Worm (Caenorhabditis elegans) whole organism, L1 larva: ENCODE data around the gene sto-3.

ENCODE experiments used
- C04F5.9 ChIP-seq: sonication (generic microtip); optimal IDR thresholded peaks from 2 replicates; lab custom pipeline; 2016; ENCODE audit warnings: missing genetic modification characterization, missing compliant biosample characterization
- C16A3.4 ChIP-seq: fragments of 150-350 bp; optimal IDR thresholded peaks from 2 replicates; lab custom pipeline; 2014; ENCODE audit warnings: missing biosample characterization, missing genetic modification characterization
- C34B4.2 ChIP-seq: sonication (generic microtip); optimal IDR thresholded peaks from 2 replicates; lab custom pipeline; 2017; ENCODE audit warnings: mild to moderate bottlenecking, missing genetic modification characterization, missing compliant biosample characterization
- alr-1 ChIP-seq: fragments of 200-800 bp; sonication (Bioruptor generic); optimal IDR thresholded peaks from 2 replicates; lab custom pipeline; 2018; ENCODE audit warnings: borderline replicate concordance, mild to moderate bottlenecking, missing genetic modification characterization, missing compliant biosample characterization
- ama-1 ChIP-seq: fragments of 150-350 bp; optimal IDR thresholded peaks from 2 replicates; lab custom pipeline; 2014
- blmp-1 ChIP-seq: fragments of 150-350 bp; optimal IDR thresholded peaks from 2 replicates; lab custom pipeline; 2014; ENCODE audit warnings: missing biosample characterization, missing genetic modification characterization
- ceh-8 ChIP-seq: fragments of 200-800 bp; sonication (Bioruptor generic); optimal IDR thresholded peaks from 2 replicates; lab custom pipeline; 2018; ENCODE audit warnings: mild to moderate bottlenecking, missing genetic modification characterization, moderate library complexity, missing compliant biosample characterization
- ces-1 ChIP-seq: fragments of 150-350 bp; optimal IDR thresholded peaks from 2 replicates; lab custom pipeline; 2014; ENCODE audit warnings: missing biosample characterization, missing genetic modification reagents, missing genetic modification characterization
- dpl-1 ChIP-seq, 3 experiments: fragments of 150-350 bp in 2 of 3; sonication (generic microtip) in 1 of 3; optimal IDR thresholded peaks; 2 replicates each; lab custom pipeline; 2014 to 2017; ENCODE audit warnings: missing biosample characterization in 3 of 3, missing genetic modification characterization in 3 of 3, missing genetic modification reagents in 3 of 3
- dsc-1 ChIP-seq: sonication (generic microtip); optimal IDR thresholded peaks from 2 replicates; lab custom pipeline; 2016; ENCODE audit warnings: mild to moderate bottlenecking, missing genetic modification characterization, missing compliant biosample characterization
- egl-13 ChIP-seq: sonication (generic microtip); optimal IDR thresholded peaks from 2 replicates; lab custom pipeline; 2016; ENCODE audit warnings: missing genotype, missing genetic modification reagents, missing genetic modification characterization, missing compliant biosample characterization
- egl-27 ChIP-seq, 2 experiments: fragments of 150-350 bp in 1 of 2; sonication (generic microtip); optimal IDR thresholded peaks; 3 replicates each; lab custom pipeline; 2017 to 2018; ENCODE audit warnings: missing biosample characterization in 2 of 2, missing genetic modification characterization in 2 of 2, missing genetic modification reagents in 2 of 2
- elt-2 ChIP-seq: sonication (generic microtip); optimal IDR thresholded peaks from 2 replicates; lab custom pipeline; 2016; ENCODE audit warnings: missing genetic modification characterization, mild to moderate bottlenecking, inconsistent platforms, missing compliant biosample characterization, missing genetic modification reagents
- elt-3 ChIP-seq, 6 experiments: fragments of 150-350 bp in 1 of 6; sonication (generic microtip); optimal IDR thresholded peaks; 2 replicates each; lab custom pipeline; 2017 to 2018; ENCODE audit warnings: missing biosample characterization in 6 of 6, missing genetic modification characterization in 6 of 6, inconsistent platforms in 1 of 6
- ets-5 ChIP-seq: fragments of 200-800 bp; sonication (Bioruptor generic); IDR thresholded peaks from 2 replicates; pipeline ENCODE4 v1.3.6; 2022; ENCODE audit warnings: missing genetic modification characterization, missing compliant biosample characterization
- fos-1 ChIP-seq: fragments of 150-350 bp; optimal IDR thresholded peaks from 2 replicates; lab custom pipeline; 2014; ENCODE audit warnings: missing biosample characterization, missing genetic modification characterization
- hpl-2 ChIP-seq: fragments of 150-350 bp; optimal IDR thresholded peaks from 2 replicates; lab custom pipeline; 2014; ENCODE audit warnings: missing biosample characterization, missing genetic modification reagents, missing genetic modification characterization
- jun-1 ChIP-seq: fragments of 150-350 bp; optimal IDR thresholded peaks from 2 replicates; lab custom pipeline; 2014; ENCODE audit warnings: missing biosample characterization, missing genetic modification reagents, missing genetic modification characterization
- lin-14 ChIP-seq: fragments of 200-800 bp; sonication (Bioruptor generic); optimal IDR thresholded peaks from 2 replicates; lab custom pipeline; 2018; ENCODE audit warnings: mild to moderate bottlenecking, missing genetic modification characterization, moderate library complexity, missing compliant biosample characterization
- lin-35 ChIP-seq, 2 experiments: fragments of 150-350 bp; optimal IDR thresholded peaks; 2 replicates each; lab custom pipeline; 2014; ENCODE audit warnings: missing biosample characterization in 2 of 2, missing genetic modification characterization in 2 of 2, missing genetic modification reagents in 2 of 2
- lir-3 ChIP-seq: sonication (generic microtip); optimal IDR thresholded peaks from 2 replicates; lab custom pipeline; 2016; ENCODE audit warnings: mild to moderate bottlenecking, missing genetic modification characterization, moderate library complexity, missing compliant biosample characterization; ENCODE audit not compliant: poor library complexity
- mdl-1 ChIP-seq, 2 experiments: fragments of 150-350 bp; optimal IDR thresholded peaks; 2 replicates each; lab custom pipeline; 2014 to 2017; ENCODE audit warnings: missing biosample characterization in 2 of 2, missing genetic modification characterization in 2 of 2, inconsistent platforms in 1 of 2
- mef-2 ChIP-seq: fragments of 150-350 bp; optimal IDR thresholded peaks from 2 replicates; lab custom pipeline; 2014; ENCODE audit warnings: missing biosample characterization, missing genetic modification characterization
- mep-1 ChIP-seq: fragments of 150-350 bp; optimal IDR thresholded peaks from 2 replicates; lab custom pipeline; 2014; ENCODE audit warnings: missing biosample characterization, missing genetic modification characterization
- nhr-12 ChIP-seq: sonication (generic microtip); optimal IDR thresholded peaks from 2 replicates; lab custom pipeline; 2017; ENCODE audit warnings: missing biosample characterization, missing genetic modification characterization
- nhr-20 ChIP-seq: sonication (generic microtip); optimal IDR thresholded peaks from 2 replicates; lab custom pipeline; 2016; ENCODE audit warnings: mild to moderate bottlenecking, missing genetic modification characterization, missing compliant biosample characterization
- nhr-237 ChIP-seq: fragments of 150-350 bp; optimal IDR thresholded peaks from 2 replicates; lab custom pipeline; 2014; ENCODE audit warnings: missing biosample characterization, missing genetic modification characterization
- nhr-47 ChIP-seq: sonication (generic microtip); optimal IDR thresholded peaks from 2 replicates; lab custom pipeline; 2016; ENCODE audit warnings: mild to moderate bottlenecking, missing genetic modification characterization, moderate library complexity, missing compliant biosample characterization
- nhr-71 ChIP-seq: sonication (generic microtip); optimal IDR thresholded peaks from 2 replicates; lab custom pipeline; 2016; ENCODE audit warnings: mild to moderate bottlenecking, missing genetic modification characterization, moderate library complexity, missing compliant biosample characterization
- nhr-77 ChIP-seq: fragments of 150-350 bp; optimal IDR thresholded peaks from 2 replicates; lab custom pipeline; 2014; ENCODE audit warnings: missing biosample characterization, missing genetic modification characterization
- nhr-85 ChIP-seq: sonication (generic microtip); peaks from one replicate; lab custom pipeline; 2016; ENCODE audit warnings: missing genetic modification characterization, inconsistent platforms, missing compliant biosample characterization
- nhr-90 ChIP-seq: sonication (generic microtip); optimal IDR thresholded peaks from 2 replicates; lab custom pipeline; 2016; ENCODE audit warnings: mild to moderate bottlenecking, missing genetic modification characterization, missing compliant biosample characterization; ENCODE audit not compliant: poor library complexity
- pax-3 ChIP-seq: fragments of 200-800 bp; sonication (Bioruptor generic); optimal IDR thresholded peaks from 2 replicates; lab custom pipeline; 2018; ENCODE audit warnings: mild to moderate bottlenecking, missing genetic modification characterization, moderate library complexity, missing compliant biosample characterization
- pqm-1 ChIP-seq: sonication (generic microtip); optimal IDR thresholded peaks from 3 replicates; lab custom pipeline; 2017; ENCODE audit warnings: missing biosample characterization, missing genetic modification characterization
- skn-1 ChIP-seq: fragments of 150-350 bp; optimal IDR thresholded peaks from 2 replicates; lab custom pipeline; 2014; ENCODE audit warnings: missing biosample characterization, missing genetic modification characterization
- snu-23 ChIP-seq: sonication (generic microtip); optimal IDR thresholded peaks from 2 replicates; lab custom pipeline; 2016; ENCODE audit warnings: missing genetic modification characterization, missing compliant biosample characterization
- unc-130 ChIP-seq: fragments of 150-350 bp; optimal IDR thresholded peaks from 2 replicates; lab custom pipeline; 2017; ENCODE audit warnings: missing biosample characterization, missing genetic modification characterization, inconsistent platforms
- unc-86 ChIP-seq: sonication (generic microtip); optimal IDR thresholded peaks from 2 replicates; lab custom pipeline; 2016; ENCODE audit warnings: missing genetic modification characterization, missing compliant biosample characterization
- xbp-1 ChIP-seq: sonication (generic microtip); optimal IDR thresholded peaks from 2 replicates; lab custom pipeline; 2016; ENCODE audit warnings: missing genetic modification characterization, missing compliant biosample characterization
- zip-4 ChIP-seq: fragments of 200-800 bp; sonication (Bioruptor generic); optimal IDR thresholded peaks from 2 replicates; lab custom pipeline; 2018; ENCODE audit warnings: mild to moderate bottlenecking, missing genetic modification characterization, moderate library complexity, missing compliant biosample characterization
- ztf-4 ChIP-seq: fragments of 150-350 bp; optimal IDR thresholded peaks from 2 replicates; lab custom pipeline; 2014; ENCODE audit warnings: missing biosample characterization, missing genetic modification characterization

sto-3 gene

ce11 chrX:11661625-11662024 lies 39.7 kb upstream of the sto-3 start, which contains the start of gene sfxn-1.5:
TSS of gene sfxn-1.5 (minus strand) at chrX:11661660.
- TF ChIP-seq ztf-4 (tag; lab: Kevin White, UChicago) (no peak), dsc-1 (no peak), mef-2 (tag; lab: Kevin White, UChicago) (no peak), nhr-77 (no peak), alr-1 (tag; lab: Kevin White, UChicago) (no peak), nhr-20 (tag; lab: Kevin White, UChicago) (peak; percentile 69), lin-35 (GFP tag; optimal IDR thresholded peaks at IDR 0.05; lab: Kevin White, UChicago) (peak in 1 of 2 experiments; percentile 43), mep-1 (tag; lab: Kevin White, UChicago) (peak; percentile 27), nhr-47 (tag; lab: Kevin White, UChicago) (no peak), nhr-237 (tag; lab: Kevin White, UChicago) (no peak), hpl-2 (GFP tag; lab: Kevin White, UChicago) (peak; percentile 0), fos-1 (tag; lab: Kevin White, UChicago) (no peak), ets-5 (GFP tag; lab: Robert Waterston, UW) (no peak), lin-14 (GFP tag; lab: Kevin White, UChicago) (peak; percentile 43), dpl-1 (GFP tag; optimal IDR thresholded peaks at IDR 0.05; lab: Kevin White, UChicago) (no peak), egl-27 (tag; optimal IDR thresholded peaks at IDR 0.05; lab: Kevin White, UChicago) (no peak), blmp-1 (tag; lab: Kevin White, UChicago) (peak; percentile 37), nhr-71 (tag; lab: Kevin White, UChicago) (peak; percentile 47), elt-2 (tag; lab: Kevin White, UChicago) (peak; percentile 94), nhr-85 (tag; lab: Kevin White, UChicago) (peak; percentile 74), unc-86 (tag; lab: Kevin White, UChicago) (no peak), nhr-12 (no peak), ama-1 (lab: Kevin White, UChicago) (no peak), pqm-1 (tag; lab: Kevin White, UChicago) (peak; percentile 75), ceh-8 (no peak), pax-3 (tag; lab: Kevin White, UChicago) (no peak), mdl-1 (tag; optimal IDR thresholded peaks at IDR 0.05; lab: Kevin White, UChicago) (peak in 1 of 2 experiments; percentile 55), nhr-90 (peak; percentile 38), jun-1 (tag; lab: Kevin White, UChicago) (peak; percentile 40), elt-3 (tag; optimal IDR thresholded peaks at IDR 0.05; lab: Kevin White, UChicago) (peak; percentile 53 to 90 (median 68)), lir-3 (tag; lab: Kevin White, UChicago) (no peak), C34B4.2 (tag; lab: Kevin White, UChicago) (no peak), snu-23 (GFP tag; lab: Kevin White, UChicago) (peak; percentile 1)

ce11 chrX:11658331-11658730 lies 36.4 kb upstream of the sto-3 start, which contains the start of gene T04F8.3:
TSS of gene T04F8.3 (plus strand) at chrX:11658631.
- TF ChIP-seq egl-13 (tag; lab: Kevin White, UChicago) (no peak), blmp-1 (tag; lab: Kevin White, UChicago) (no peak), nhr-77 (no peak), skn-1 (tag; lab: Kevin White, UChicago) (no peak), mep-1 (tag; lab: Kevin White, UChicago) (no peak), xbp-1 (tag; lab: Kevin White, UChicago) (no peak), zip-4 (GFP tag; lab: Kevin White, UChicago) (no peak), C16A3.4 (tag; lab: Kevin White, UChicago) (no peak), nhr-71 (tag; lab: Kevin White, UChicago) (no peak), mdl-1 (tag; optimal IDR thresholded peaks at IDR 0.05; lab: Kevin White, UChicago) (no peak), unc-130 (tag; lab: Kevin White, UChicago) (no peak), C04F5.9 (no peak), ces-1 (GFP tag; lab: Kevin White, UChicago) (no peak), egl-27 (tag; optimal IDR thresholded peaks at IDR 0.05; lab: Kevin White, UChicago) (no peak)
- TF ChIP-seq, all 84 proteins: peak for 0
